Fruit fly (Drosophila melanogaster) whole organism, embryonic: ENCODE data around the gene Cdc23.

Source experiments
- Adf1 ChIP-seq: fragments of 200-800 bp; sonication (Bioruptor generic); IDR thresholded peaks from 2 replicates; pipeline ENCODE4 v1.3.6; 2022; ENCODE audit warnings: missing biosample characterization, missing genetic modification characterization
- BEAF-32 ChIP-seq: fragments of 200-800 bp; sonication (Bioruptor generic); optimal IDR thresholded peaks from 3 replicates; lab custom pipeline; 2017; ENCODE audit warnings: missing biosample characterization, missing genetic modification characterization, mild to moderate bottlenecking, moderate library complexity, missing genetic modification reagents
- C15 ChIP-seq: fragments of 200-800 bp; sonication (Bioruptor generic); IDR thresholded peaks from 3 replicates; pipeline ENCODE4 v1.3.6; 2022; ENCODE audit warnings: missing biosample characterization, missing genetic modification characterization
- CG10959 ChIP-seq: fragments of 200-800 bp; sonication (Bioruptor generic); IDR thresholded peaks from 2 replicates; pipeline ENCODE4 v1.3.6; 2022; ENCODE audit warnings: missing biosample characterization, missing genetic modification characterization
- CG12104 ChIP-seq: fragments of 200-800 bp; sonication (Bioruptor generic); optimal IDR thresholded peaks from 3 replicates; lab custom pipeline; 2016; ENCODE audit warnings: missing biosample characterization, missing genetic modification characterization
- CG12236 ChIP-seq: fragments of 200-800 bp; sonication (Bioruptor generic); optimal IDR thresholded peaks from 2 replicates; lab custom pipeline; 2016; ENCODE audit warnings: missing biosample characterization, missing genetic modification characterization
- CG14710 ChIP-seq: fragments of 200-800 bp; sonication (Bioruptor generic); optimal IDR thresholded peaks from 3 replicates; lab custom pipeline; 2019; ENCODE audit warnings: missing biosample characterization, mild to moderate bottlenecking, missing genetic modification characterization, moderate library complexity
- CG15011 ChIP-seq: fragments of 200-800 bp; sonication (Bioruptor generic); optimal IDR thresholded peaks from 3 replicates; lab custom pipeline; 2018; ENCODE audit warnings: missing biosample characterization, mild to moderate bottlenecking, missing genetic modification characterization
- CG15269 ChIP-seq: fragments of 200-800 bp; sonication (Bioruptor generic); optimal IDR thresholded peaks from 2 replicates; lab custom pipeline; 2018; ENCODE audit warnings: missing biosample characterization, mild to moderate bottlenecking, missing genetic modification characterization, moderate library complexity
- CG15514 ChIP-seq: fragments of 200-800 bp; sonication (Bioruptor generic); optimal IDR thresholded peaks from 3 replicates; lab custom pipeline; 2017; ENCODE audit warnings: missing biosample characterization, missing genetic modification characterization, mild to moderate bottlenecking, moderate library complexity, missing genetic modification reagents
- CG1647 ChIP-seq: fragments of 200-800 bp; sonication (Bioruptor generic); optimal IDR thresholded peaks from 3 replicates; lab custom pipeline; 2016; ENCODE audit warnings: missing biosample characterization, missing genetic modification characterization
- CG16813 ChIP-seq: fragments of 200-800 bp; sonication (Bioruptor generic); IDR thresholded peaks from 3 replicates; pipeline ENCODE4 v1.3.6; 2022; ENCODE audit warnings: missing biosample characterization, missing genetic modification characterization; ENCODE audit not compliant: partially characterized antibody
- CG17186 ChIP-seq: fragments of 200-800 bp; sonication (Bioruptor generic); optimal IDR thresholded peaks from 3 replicates; lab custom pipeline; 2017; ENCODE audit warnings: missing biosample characterization, missing genetic modification reagents, missing genetic modification characterization
- CG17829 ChIP-seq: fragments of 200-800 bp; optimal IDR thresholded peaks from 2 replicates; lab custom pipeline; 2019; ENCODE audit warnings: missing biosample characterization, mild to moderate bottlenecking, missing genetic modification characterization, moderate library complexity
- CG18619 ChIP-seq: fragments of 200-800 bp; sonication (Bioruptor generic); optimal IDR thresholded peaks from 3 replicates; lab custom pipeline; 2017; ENCODE audit warnings: missing biosample characterization, mild to moderate bottlenecking, missing genetic modification characterization
- CG30403 ChIP-seq: fragments of 200-800 bp; sonication (Bioruptor generic); optimal IDR thresholded peaks from 3 replicates; lab custom pipeline; 2016; ENCODE audit warnings: missing biosample characterization, missing genetic modification characterization
- CG3847 ChIP-seq: fragments of 200-800 bp; sonication (Bioruptor generic); IDR thresholded peaks from 2 replicates; pipeline ENCODE4 v1.3.6; 2022; ENCODE audit warnings: missing biosample characterization, missing genetic modification characterization
- CG42726 ChIP-seq: fragments of 200-800 bp; sonication (Bioruptor generic); IDR thresholded peaks from 2 replicates; pipeline ENCODE4 v1.3.6; 2022; ENCODE audit warnings: missing biosample characterization, missing genetic modification characterization; ENCODE audit not compliant: partially characterized antibody
- CG4328 ChIP-seq: fragments of 200-800 bp; sonication (Bioruptor generic); optimal IDR thresholded peaks from 3 replicates; lab custom pipeline; 2017; ENCODE audit warnings: missing biosample characterization, missing genetic modification reagents, missing genetic modification characterization
- CG8388 ChIP-seq: fragments of 200-800 bp; sonication (Bioruptor generic); optimal IDR thresholded peaks from 2 replicates; lab custom pipeline; 2019; ENCODE audit warnings: missing biosample characterization, mild to moderate bottlenecking, missing genetic modification characterization, moderate library complexity
- CG9797 ChIP-seq: fragments of 200-800 bp; sonication (Bioruptor generic); optimal IDR thresholded peaks from 3 replicates; lab custom pipeline; 2018; ENCODE audit warnings: missing biosample characterization, mild to moderate bottlenecking, missing genetic modification characterization
- CoRest ChIP-seq: fragments of 200-800 bp; sonication (Bioruptor generic); optimal IDR thresholded peaks from 3 replicates; lab custom pipeline; 2018; ENCODE audit warnings: missing biosample characterization, mild to moderate bottlenecking, missing genetic modification characterization, moderate library complexity
- D19B ChIP-seq: fragments of 200-800 bp; sonication (Bioruptor generic); optimal IDR thresholded peaks from 2 replicates; lab custom pipeline; 2017; ENCODE audit warnings: missing biosample characterization, mild to moderate bottlenecking, missing genetic modification characterization
- E2f2 ChIP-seq: fragments of 200-800 bp; sonication (Bioruptor generic); IDR thresholded peaks from 2 replicates; pipeline ENCODE4 v1.3.6; 2022; ENCODE audit warnings: missing biosample characterization, missing genetic modification characterization
- Ets97D ChIP-seq: fragments of 200-800 bp; sonication (Bioruptor generic); optimal IDR thresholded peaks from 3 replicates; lab custom pipeline; 2016; ENCODE audit warnings: missing biosample characterization, missing genetic modification characterization
- HLH4C ChIP-seq: fragments of 200-800 bp; sonication (Bioruptor generic); IDR thresholded peaks from 3 replicates; pipeline ENCODE4 v1.3.6; 2022; ENCODE audit warnings: missing biosample characterization, missing genetic modification characterization; ENCODE audit not compliant: partially characterized antibody
- Hr3 ChIP-seq: fragments of 200-800 bp; sonication (Bioruptor generic); optimal IDR thresholded peaks from 3 replicates; lab custom pipeline; 2016; ENCODE audit warnings: missing biosample characterization, missing genetic modification characterization
- Hr51 ChIP-seq, 2 experiments: fragments of 200-800 bp; sonication (Bioruptor generic); optimal IDR thresholded peaks; 2 replicates in 1 of 2; 3 replicates in 1 of 2; lab custom pipeline; 2016 to 2018; ENCODE audit warnings: missing biosample characterization in 2 of 2, missing genetic modification characterization in 2 of 2, mild to moderate bottlenecking in 1 of 2, moderate library complexity in 1 of 2
- Rx ChIP-seq: fragments of 200-800 bp; sonication (Bioruptor generic); IDR thresholded peaks from 2 replicates; pipeline ENCODE4 v1.3.6; 2022; ENCODE audit warnings: missing biosample characterization, missing genetic modification characterization
- Scr ChIP-seq: fragments of 200-800 bp; sonication (Bioruptor generic); IDR thresholded peaks from 2 replicates; pipeline ENCODE4 v1.3.6; 2022; ENCODE audit warnings: missing biosample characterization, missing genetic modification characterization; ENCODE audit not compliant: partially characterized antibody
- Sox100B ChIP-seq: fragments of 200-800 bp; sonication (Bioruptor generic); optimal IDR thresholded peaks from 3 replicates; lab custom pipeline; 2018; ENCODE audit warnings: missing biosample characterization, mild to moderate bottlenecking, missing genetic modification characterization
- Sox102F ChIP-seq: fragments of 200-800 bp; sonication (Bioruptor generic); optimal IDR thresholded peaks from 2 replicates; lab custom pipeline; 2018; ENCODE audit warnings: missing biosample characterization, mild to moderate bottlenecking, missing genetic modification characterization, moderate library complexity
- Usf ChIP-seq: fragments of 200-800 bp; sonication (Bioruptor generic); optimal IDR thresholded peaks from 2 replicates; lab custom pipeline; 2017; ENCODE audit warnings: missing genotype, missing biosample characterization, missing genetic modification characterization
- amos ChIP-seq: fragments of 200-800 bp; sonication (Bioruptor generic); IDR thresholded peaks from 2 replicates; pipeline ENCODE4 v1.3.6; 2022; ENCODE audit warnings: missing biosample characterization, missing genetic modification characterization; ENCODE audit not compliant: partially characterized antibody
- ato ChIP-seq: fragments of 200-800 bp; sonication (Bioruptor generic); IDR thresholded peaks from 2 replicates; pipeline ENCODE4 v1.3.6; 2022; ENCODE audit warnings: missing biosample characterization, missing genetic modification characterization; ENCODE audit not compliant: partially characterized antibody
- chif ChIP-seq, 2 experiments: fragments of 200-800 bp; sonication (Bioruptor generic); optimal IDR thresholded peaks; 3 replicates each; lab custom pipeline; 2016; ENCODE audit warnings: missing biosample characterization in 2 of 2, missing genetic modification characterization in 2 of 2
- dmrt11E ChIP-seq: fragments of 200-800 bp; sonication (Bioruptor generic); optimal IDR thresholded peaks from 3 replicates; lab custom pipeline; 2018; ENCODE audit warnings: missing biosample characterization, mild to moderate bottlenecking, missing genetic modification characterization, moderate library complexity
- dysf ChIP-seq: fragments of 200-800 bp; sonication (Bioruptor generic); IDR thresholded peaks from 3 replicates; pipeline ENCODE4 v1.3.6; 2022; ENCODE audit warnings: missing biosample characterization, missing genetic modification characterization
- lab ChIP-seq: fragments of 200-800 bp; sonication (Bioruptor generic); optimal IDR thresholded peaks from 3 replicates; lab custom pipeline; 2017; ENCODE audit warnings: missing biosample characterization, missing genetic modification characterization, mild to moderate bottlenecking, moderate library complexity, missing genetic modification reagents
- nerfin-1 ChIP-seq: fragments of 200-800 bp; sonication (Bioruptor generic); optimal IDR thresholded peaks from 3 replicates; lab custom pipeline; 2019; ENCODE audit warnings: missing biosample characterization, mild to moderate bottlenecking, missing genetic modification characterization, moderate library complexity
- odd ChIP-seq: fragments of 200-800 bp; sonication (Bioruptor generic); optimal IDR thresholded peaks from 2 replicates; lab custom pipeline; 2017; ENCODE audit warnings: missing biosample characterization, mild to moderate bottlenecking, missing genetic modification characterization
- pan ChIP-seq, 4 experiments: fragments of >200 bp in 3 of 4; fragments of 200-800 bp in 1 of 4; sonication (Bioruptor generic) in 1 of 4; optimal IDR thresholded peaks in 3 of 4; IDR thresholded peaks in 1 of 4; 2 replicates each; pipeline versions ENCODE4 v1.3.6 to Lab custom; 2017 to 2022; ENCODE audit warnings: missing biosample characterization in 2 of 4, missing genetic modification characterization in 2 of 4, mixed read lengths in 1 of 4
- pb ChIP-seq: fragments of 200-800 bp; sonication (Bioruptor generic); optimal IDR thresholded peaks from 3 replicates; lab custom pipeline; 2016; ENCODE audit warnings: missing biosample characterization, missing genetic modification characterization
- phol ChIP-seq: fragments of 200-800 bp; sonication (Bioruptor generic); optimal IDR thresholded peaks from 3 replicates; lab custom pipeline; 2018; ENCODE audit warnings: missing biosample characterization, mild to moderate bottlenecking, missing genetic modification characterization, moderate library complexity
- ssp ChIP-seq: fragments of 200-800 bp; sonication (Bioruptor generic); IDR thresholded peaks from 2 replicates; pipeline ENCODE4 v1.3.6; 2022; ENCODE audit warnings: missing biosample characterization, missing genetic modification characterization
- sug ChIP-seq: fragments of 200-800 bp; optimal IDR thresholded peaks from 2 replicates; lab custom pipeline; 2019; ENCODE audit warnings: missing biosample characterization, mild to moderate bottlenecking, missing genetic modification characterization, moderate library complexity
- toy ChIP-seq: fragments of 200-800 bp; sonication (Bioruptor generic); IDR thresholded peaks from 2 replicates; pipeline ENCODE4 v1.3.6; 2022; ENCODE audit warnings: missing biosample characterization, missing genetic modification characterization

The Cdc23 gene

DNA sequence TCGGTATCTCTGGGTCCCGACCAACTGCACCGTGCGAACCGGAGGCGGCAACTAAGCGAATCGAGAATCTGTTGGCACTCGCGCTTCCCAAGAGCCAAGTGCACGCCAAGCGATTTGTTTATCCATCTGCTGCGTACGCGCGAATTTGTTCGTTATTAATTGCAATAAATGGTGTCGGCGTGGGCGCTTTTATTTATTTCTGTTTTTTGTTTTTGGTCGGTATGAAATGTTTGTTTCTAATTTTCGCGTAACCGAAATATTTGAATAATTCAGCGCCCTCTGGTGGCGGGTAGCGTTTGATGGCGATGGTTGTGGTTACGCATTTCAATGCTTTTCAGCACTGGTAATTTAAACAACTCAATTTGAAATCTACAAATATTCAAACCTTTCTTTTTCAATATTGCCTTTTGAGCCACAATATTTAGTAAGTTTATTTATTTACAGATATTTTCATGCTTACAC lies 44.4 kb upstream of the Cdc23 start, which contains the start of gene CG10947 (continued):
- peak; percentile 1 for TF ChIP-seq CG17829 (tag; lab: Kevin White, UChicago)
- TF ChIP-seq toy (GFP tag; lab: Robert Waterston, UW): 0 out of 2 replicates have a peak, but pooled peaks have one; percentile 32
- TF ChIP-seq nerfin-1 (tag; lab: Kevin White, UChicago): no peak
- peak; percentile 55 for TF ChIP-seq CoRest (tag; lab: Kevin White, UChicago)
- no peak for TF ChIP-seq C15 (GFP tag; lab: Robert Waterston, UW)
- TF ChIP-seq CG42726 (GFP tag; lab: Robert Waterston, UW): peak; percentile 61
- TF ChIP-seq dmrt11E (tag; lab: Kevin White, UChicago): peak; percentile 60
- peak; percentile 67 for TF ChIP-seq CG15514
- TF ChIP-seq CG10959 (GFP tag; lab: Robert Waterston, UW): no peak
- no peak for TF ChIP-seq Adf1 (GFP tag; lab: Robert Waterston, UW)
- peak; percentile 33 for TF ChIP-seq ssp (GFP tag; lab: Robert Waterston, UW)
- peak; percentile 61 for TF ChIP-seq CG18619 (GFP tag; lab: Kevin White, UChicago)
- TF ChIP-seq CG3847: peak; percentile 76
- TF ChIP-seq CG9797: no peak
- peak; percentile 62 for TF ChIP-seq Hr3 (GFP tag; lab: Kevin White, UChicago)
- TF ChIP-seq CG14710 (tag; lab: Kevin White, UChicago): peak; percentile 28
- TF ChIP-seq CG1647 (GFP tag; lab: Kevin White, UChicago): peak; percentile 64
- peak; percentile 71 for TF ChIP-seq lab (GFP tag; lab: Kevin White, UChicago)
- TF ChIP-seq Sox102F (GFP tag; lab: Kevin White, UChicago): peak; percentile 66
- TF ChIP-seq Scr (GFP tag; lab: Robert Waterston, UW): peak; percentile 59
- TF ChIP-seq D19B (GFP tag; lab: Kevin White, UChicago): peak; percentile 44
- TF ChIP-seq CG15269: peak; percentile 60
- peak; percentile 55; the same call in 2 of the 3 replicates for TF ChIP-seq dysf (GFP tag; lab: Robert Waterston, UW)
- peak; percentile 95 for TF ChIP-seq E2f2 (GFP tag; lab: Robert Waterston, UW)
- peak; percentile 53 for TF ChIP-seq CG12236 (GFP tag; lab: Kevin White, UChicago)
- peak; percentile 61 for TF ChIP-seq CG16813 (GFP tag; lab: Robert Waterston, UW)
- TF ChIP-seq Usf (GFP tag; lab: Kevin White, UChicago): peak; percentile 17
- peak; percentile 41 for TF ChIP-seq phol (tag; lab: Kevin White, UChicago)
- peak; percentile 44 for TF ChIP-seq sug
- peak; percentile 53 for TF ChIP-seq HLH4C (GFP tag; lab: Robert Waterston, UW)
- TF ChIP-seq BEAF-32 (GFP tag; lab: Kevin White, UChicago): peak; percentile 70
- TF ChIP-seq Rx (GFP tag; lab: Robert Waterston, UW): peak; percentile 36
- peak; percentile 14 for TF ChIP-seq CG4328 (GFP tag; lab: Kevin White, UChicago)
- peak; percentile 69 for TF ChIP-seq amos
- TF ChIP-seq CG12104 (GFP tag; lab: Kevin White, UChicago): peak; percentile 40
- no peak for TF ChIP-seq CG15011 (GFP tag; lab: Kevin White, UChicago)
- peak; percentile 69 for TF ChIP-seq odd (GFP tag; lab: Kevin White, UChicago)
- TF ChIP-seq CG8388: peak; percentile 45
- no peak for TF ChIP-seq CG17186
- peak; percentile 39; the same call in 1 of the 2 replicates for TF ChIP-seq ato (GFP tag; lab: Robert Waterston, UW)
- TF ChIP-seq Hr51 (GFP tag; optimal IDR thresholded peaks at IDR 0.05; lab: Kevin White, UChicago): peak; percentile 39 to 48
- peak; percentile 66 for TF ChIP-seq pb (GFP tag; lab: Kevin White, UChicago)
- TF ChIP-seq Ets97D (GFP tag; lab: Kevin White, UChicago): peak; percentile 57
- TF ChIP-seq pan (optimal IDR thresholded peaks at IDR 0.05; lab: Kevin White, UChicago): no peak
- TF ChIP-seq pan (GFP tag; optimal IDR thresholded peaks at IDR 0.05 in 1 of 2, IDR thresholded peaks at IDR 0.05 in 1 of 2): peak in 1 of 2 experiments; percentile 54
- TF ChIP-seq Sox100B (GFP tag; lab: Kevin White, UChicago): peak; percentile 46
- TF ChIP-seq CG30403: peak; percentile 67
- TF ChIP-seq chif (GFP tag; optimal IDR thresholded peaks at IDR 0.05; lab: Kevin White, UChicago): peak; percentile 60 to 65
